Fruit fly (Drosophila melanogaster) whole organism, embryonic: ENCODE results near the gene CRAT.
A peak's percentile ranks its signal among the peaks of the same experiment; 100 is the strongest.

Source experiments
- B-H2 ChIP-seq: fragments of 200-800 bp; sonication (Bioruptor generic); optimal IDR thresholded peaks from 2 replicates; lab custom pipeline; 2018; ENCODE audit warnings: missing biosample characterization, mild to moderate bottlenecking, missing genetic modification characterization
- Bgb ChIP-seq: fragments of 200-800 bp; sonication (Bioruptor generic); IDR thresholded peaks from 2 replicates; pipeline ENCODE4 v1.3.6; 2022; ENCODE audit warnings: missing biosample characterization, missing genetic modification characterization; ENCODE audit not compliant: partially characterized antibody
- CG10366 ChIP-seq: fragments of 200-800 bp; sonication (Bioruptor generic); IDR thresholded peaks from 2 replicates; pipeline ENCODE4 v1.3.6; 2022; ENCODE audit warnings: missing biosample characterization, missing genetic modification characterization
- CG10431 ChIP-seq: fragments of 200-800 bp; sonication (Bioruptor generic); optimal IDR thresholded peaks from 3 replicates; lab custom pipeline; 2018; ENCODE audit warnings: missing biosample characterization, mild to moderate bottlenecking, missing genetic modification characterization
- CG10959 ChIP-seq: fragments of 200-800 bp; sonication (Bioruptor generic); IDR thresholded peaks from 2 replicates; pipeline ENCODE4 v1.3.6; 2022; ENCODE audit warnings: missing biosample characterization, missing genetic modification characterization
- CG11398 ChIP-seq: fragments of 200-800 bp; sonication (Bioruptor generic); optimal IDR thresholded peaks from 2 replicates; lab custom pipeline; 2016; ENCODE audit warnings: missing biosample characterization, missing genetic modification characterization
- CG11456 ChIP-seq: fragments of 200-800 bp; sonication (Bioruptor generic); IDR thresholded peaks from 3 replicates; pipeline ENCODE4 v1.3.6; 2022; ENCODE audit warnings: missing biosample characterization, missing genetic modification characterization
- CG13424 ChIP-seq: fragments of 200-800 bp; sonication (Bioruptor generic); optimal IDR thresholded peaks from 2 replicates; lab custom pipeline; 2019; ENCODE audit warnings: missing biosample characterization, mild to moderate bottlenecking, missing genetic modification characterization, moderate library complexity
- CG14710 ChIP-seq: fragments of 200-800 bp; sonication (Bioruptor generic); optimal IDR thresholded peaks from 3 replicates; lab custom pipeline; 2019; ENCODE audit warnings: missing biosample characterization, mild to moderate bottlenecking, missing genetic modification characterization, moderate library complexity
- CG1603 ChIP-seq: fragments of 200-800 bp; sonication (Bioruptor generic); optimal IDR thresholded peaks from 2 replicates; lab custom pipeline; 2019; ENCODE audit warnings: missing biosample characterization, mild to moderate bottlenecking, missing genetic modification characterization, moderate library complexity
- CG17361 ChIP-seq: fragments of 200-800 bp; sonication (Bioruptor generic); IDR thresholded peaks from 3 replicates; pipeline ENCODE4 v1.3.6; 2022; ENCODE audit warnings: missing biosample characterization, missing genetic modification characterization
- CG17568 ChIP-seq: fragments of 200-800 bp; sonication (Bioruptor generic); optimal IDR thresholded peaks from 2 replicates; lab custom pipeline; 2018; ENCODE audit warnings: missing biosample characterization, mild to moderate bottlenecking, missing genetic modification characterization, moderate library complexity
- CG17612 ChIP-seq: fragments of 200-800 bp; sonication (Bioruptor generic); IDR thresholded peaks from 2 replicates; pipeline ENCODE4 v1.3.6; 2022; ENCODE audit warnings: missing biosample characterization, missing genetic modification characterization
- CG2202 ChIP-seq: fragments of 200-800 bp; sonication (Bioruptor generic); optimal IDR thresholded peaks from 2 replicates; lab custom pipeline; 2018; ENCODE audit warnings: missing biosample characterization, mild to moderate bottlenecking, missing genetic modification characterization
- CG32532 ChIP-seq: fragments of 200-800 bp; sonication (Bioruptor generic); IDR thresholded peaks from 2 replicates; pipeline ENCODE4 v1.3.6; 2022; ENCODE audit warnings: missing biosample characterization, missing genetic modification characterization
- CG32767 ChIP-seq: fragments of 200-800 bp; sonication (Bioruptor generic); IDR thresholded peaks from 2 replicates; pipeline ENCODE4 v1.3.6; 2022; ENCODE audit warnings: missing biosample characterization, missing genetic modification characterization
- CG34422 ChIP-seq: fragments of 200-800 bp; sonication (Bioruptor generic); IDR thresholded peaks from 3 replicates; pipeline ENCODE4 v1.3.6; 2022; ENCODE audit warnings: missing biosample characterization, missing genetic modification characterization
- CG4854 ChIP-seq: fragments of 200-800 bp; sonication (Bioruptor generic); optimal IDR thresholded peaks from 2 replicates; lab custom pipeline; 2016; ENCODE audit warnings: missing biosample characterization, missing genetic modification characterization, inconsistent platforms
- CG7271 ChIP-seq: fragments of 200-800 bp; sonication (Bioruptor generic); optimal IDR thresholded peaks from 2 replicates; lab custom pipeline; 2018; ENCODE audit warnings: missing biosample characterization, mild to moderate bottlenecking, missing genetic modification characterization, moderate library complexity
- CG8924 ChIP-seq: fragments of 200-800 bp; optimal IDR thresholded peaks from 3 replicates; lab custom pipeline; 2019; ENCODE audit warnings: missing biosample characterization, mild to moderate bottlenecking, missing genetic modification characterization, moderate library complexity
- Dad ChIP-seq: fragments of 200-800 bp; sonication (Bioruptor generic); optimal IDR thresholded peaks from 3 replicates; lab custom pipeline; 2016; ENCODE audit warnings: missing biosample characterization, missing genetic modification characterization
- Gug ChIP-seq: fragments of 200-800 bp; sonication (Bioruptor generic); IDR thresholded peaks from 4 replicates; pipeline ENCODE4 v1.3.6; 2022; ENCODE audit warnings: missing biosample characterization, missing genetic modification characterization
- HmgZ ChIP-seq: fragments of 200-800 bp; sonication (Bioruptor generic); optimal IDR thresholded peaks from 2 replicates; lab custom pipeline; 2018; ENCODE audit warnings: missing biosample characterization, mild to moderate bottlenecking, missing genetic modification characterization
- NC2α ChIP-seq: fragments of 200-800 bp; sonication (Bioruptor generic); optimal IDR thresholded peaks from 2 replicates; lab custom pipeline; 2016; ENCODE audit warnings: missing biosample characterization, missing genetic modification characterization
- Nf-YA ChIP-seq: fragments of 200-800 bp; sonication (Bioruptor generic); IDR thresholded peaks from 2 replicates; pipeline ENCODE4 v1.3.6; 2022; ENCODE audit warnings: missing biosample characterization, missing genetic modification characterization
- Sox100B ChIP-seq: fragments of 200-800 bp; sonication (Bioruptor generic); optimal IDR thresholded peaks from 3 replicates; lab custom pipeline; 2018; ENCODE audit warnings: missing biosample characterization, mild to moderate bottlenecking, missing genetic modification characterization
- Sox102F ChIP-seq: fragments of 200-800 bp; sonication (Bioruptor generic); optimal IDR thresholded peaks from 2 replicates; lab custom pipeline; 2018; ENCODE audit warnings: missing biosample characterization, mild to moderate bottlenecking, missing genetic modification characterization, moderate library complexity
- Stat92E ChIP-seq, 3 experiments: fragments of >200 bp in 2 of 3; fragments of 200-800 bp in 1 of 3; sonication (Bioruptor generic) in 1 of 3; optimal IDR thresholded peaks; 2 replicates each; lab custom pipeline; 2017 to 2019; ENCODE audit warnings: missing biosample characterization in 3 of 3, missing genetic modification characterization in 3 of 3, mild to moderate bottlenecking in 1 of 3, moderate library complexity in 1 of 3
- Tbp ChIP-seq: fragments of >200 bp; optimal IDR thresholded peaks from 2 replicates; lab custom pipeline; 2018; ENCODE audit warnings: missing biosample characterization, missing genetic modification characterization
- az2 ChIP-seq: fragments of 200-800 bp; sonication (Bioruptor generic); optimal IDR thresholded peaks from 3 replicates; lab custom pipeline; 2016; ENCODE audit warnings: missing biosample characterization, missing genetic modification characterization
- bbx ChIP-seq: fragments of 200-800 bp; sonication (Bioruptor generic); IDR thresholded peaks from 2 replicates; pipeline ENCODE4 v1.3.6; 2022; ENCODE audit warnings: missing biosample characterization, missing genetic modification characterization; ENCODE audit not compliant: partially characterized antibody
- bigmax ChIP-seq: fragments of 200-800 bp; sonication (Bioruptor generic); optimal IDR thresholded peaks from 2 replicates; lab custom pipeline; 2018; ENCODE audit warnings: missing biosample characterization, mild to moderate bottlenecking, missing genetic modification characterization
- br ChIP-seq: fragments of >200 bp; optimal IDR thresholded peaks from 2 replicates; lab custom pipeline; 2017
- cas ChIP-seq: fragments of 200-800 bp; sonication (Bioruptor generic); IDR thresholded peaks from 2 replicates; pipeline ENCODE4 v1.3.6; 2022; ENCODE audit warnings: missing biosample characterization, missing genetic modification characterization
- esg ChIP-seq: fragments of 200-800 bp; sonication (Bioruptor generic); conservative IDR thresholded peaks from 2 replicates; pipeline ENCODE4 v1.3.6; 2022; ENCODE audit warnings: missing biosample characterization, missing genetic modification characterization
- hth ChIP-seq: fragments of >200 bp; optimal IDR thresholded peaks from 2 replicates; lab custom pipeline; 2017; ENCODE audit warnings: inconsistent platforms
- mam ChIP-seq: fragments of 200-800 bp; sonication (Bioruptor generic); optimal IDR thresholded peaks from 3 replicates; lab custom pipeline; 2016; ENCODE audit warnings: missing biosample characterization, missing genetic modification characterization
- nau ChIP-seq: fragments of 200-800 bp; sonication (Bioruptor generic); optimal IDR thresholded peaks from 3 replicates; lab custom pipeline; 2017; ENCODE audit warnings: missing biosample characterization, mild to moderate bottlenecking, missing genetic modification characterization, missing genetic modification reagents
- nerfin-2 ChIP-seq: fragments of 200-800 bp; sonication (Bioruptor generic); IDR thresholded peaks from 2 replicates; pipeline ENCODE4 v1.3.6; 2022; ENCODE audit warnings: missing biosample characterization, missing genetic modification characterization; ENCODE audit not compliant: partially characterized antibody
- oc ChIP-seq: fragments of 200-800 bp; sonication (Bioruptor generic); optimal IDR thresholded peaks from 2 replicates; lab custom pipeline; 2018; ENCODE audit warnings: missing biosample characterization, mild to moderate bottlenecking, missing genetic modification characterization, moderate library complexity
- org-1 ChIP-seq: fragments of 200-800 bp; sonication (Bioruptor generic); optimal IDR thresholded peaks from 2 replicates; lab custom pipeline; 2017; ENCODE audit warnings: missing biosample characterization, missing genetic modification characterization
- pan ChIP-seq, 4 experiments: fragments of >200 bp in 3 of 4; fragments of 200-800 bp in 1 of 4; sonication (Bioruptor generic) in 1 of 4; optimal IDR thresholded peaks in 3 of 4; IDR thresholded peaks in 1 of 4; 2 replicates each; pipeline versions ENCODE4 v1.3.6 to Lab custom; 2017 to 2022; ENCODE audit warnings: missing biosample characterization in 2 of 4, missing genetic modification characterization in 2 of 4, mixed read lengths in 1 of 4
- row ChIP-seq: fragments of 200-800 bp; sonication (Bioruptor generic); IDR thresholded peaks from 3 replicates; pipeline ENCODE4 v1.3.6; 2022; ENCODE audit warnings: missing biosample characterization, missing genetic modification characterization
- salm ChIP-seq: fragments of 200-800 bp; sonication (Bioruptor generic); optimal IDR thresholded peaks from 2 replicates; lab custom pipeline; 2018; ENCODE audit warnings: missing biosample characterization, mild to moderate bottlenecking, missing genetic modification characterization
- schlank ChIP-seq: fragments of 200-800 bp; sonication (Bioruptor generic); optimal IDR thresholded peaks from 2 replicates; lab custom pipeline; 2018; ENCODE audit warnings: missing biosample characterization, mild to moderate bottlenecking, missing genetic modification characterization
- seq ChIP-seq: fragments of 200-800 bp; sonication (Bioruptor generic); IDR thresholded peaks from 2 replicates; pipeline ENCODE4 v1.3.6; 2022; ENCODE audit warnings: missing biosample characterization, missing genetic modification characterization
- shn ChIP-seq: fragments of 200-800 bp; sonication (Bioruptor generic); optimal IDR thresholded peaks from 3 replicates; lab custom pipeline; 2016; ENCODE audit warnings: missing biosample characterization, missing genetic modification characterization
- sisA ChIP-seq: fragments of 200-800 bp; sonication (Bioruptor generic); IDR thresholded peaks from 2 replicates; pipeline ENCODE4 v1.3.6; 2022; ENCODE audit warnings: missing biosample characterization, missing genetic modification characterization
- tio ChIP-seq: fragments of 200-800 bp; sonication (Bioruptor generic); optimal IDR thresholded peaks from 2 replicates; lab custom pipeline; 2017; ENCODE audit warnings: missing biosample characterization, missing genetic modification characterization, inconsistent platforms

CRAT gene

dm6 chr3R:6414439-6415344, 38.8 kb upstream of the CRAT start (continued):
- TF ChIP-seq CG32532: no peak
- TF ChIP-seq mam (GFP tag; lab: Kevin White, UChicago): no peak
- no peak for TF ChIP-seq Nf-YA (GFP tag; lab: Robert Waterston, UW)
- peak; percentile 34; the same call in 1 of the 2 replicates for TF ChIP-seq Bgb
- TF ChIP-seq oc (tag; lab: Kevin White, UChicago): no peak
- TF ChIP-seq CG34422 (GFP tag; lab: Robert Waterston, UW): no peak
- TF ChIP-seq sisA: 0 out of 2 replicates have a peak, but pooled peaks have one; percentile 19
- no peak for TF ChIP-seq pan (optimal IDR thresholded peaks at IDR 0.05; lab: Kevin White, UChicago)
- TF ChIP-seq pan (GFP tag; optimal IDR thresholded peaks at IDR 0.05 in 1 of 2, IDR thresholded peaks at IDR 0.05 in 1 of 2): peak in 1 of 2 experiments; percentile 36
- TF ChIP-seq tio: peak; percentile 26
- peak; percentile 46 for TF ChIP-seq CG8924 (tag; lab: Kevin White, UChicago)
- no peak for TF ChIP-seq Stat92E (GFP tag; optimal IDR thresholded peaks at IDR 0.05; lab: Kevin White, UChicago)
- TF ChIP-seq Sox100B (GFP tag; lab: Kevin White, UChicago): peak; percentile 39
- TF ChIP-seq CG14710 (tag; lab: Kevin White, UChicago): peak; percentile 2
- TF ChIP-seq CG32767 (GFP tag; lab: Robert Waterston, UW): no peak
- TF ChIP-seq bbx (GFP tag; lab: Robert Waterston, UW): no peak
- peak; percentile 20 for TF ChIP-seq B-H2 (GFP tag; lab: Kevin White, UChicago)
- no peak for TF ChIP-seq hth
- TF ChIP-seq NC2α: no peak
- peak; percentile 74 for TF ChIP-seq CG17361 (GFP tag; lab: Robert Waterston, UW)
- no peak for TF ChIP-seq CG17612 (GFP tag; lab: Robert Waterston, UW)
- TF ChIP-seq CG10959 (GFP tag; lab: Robert Waterston, UW): no peak
- no peak for TF ChIP-seq CG17568 (GFP tag; lab: Kevin White, UChicago)
- no peak for TF ChIP-seq CG11456 (GFP tag; lab: Robert Waterston, UW)
- 0 out of 2 replicates have a peak, but pooled peaks have one; percentile 26 for TF ChIP-seq nerfin-2 (GFP tag; lab: Robert Waterston, UW)
- no peak for TF ChIP-seq bigmax (GFP tag; lab: Kevin White, UChicago)
- TF ChIP-seq shn: no peak
- TF ChIP-seq Gug (GFP tag; lab: Robert Waterston, UW): no peak
- TF ChIP-seq seq (GFP tag; lab: Robert Waterston, UW): no peak
- no peak for TF ChIP-seq salm (tag; lab: Kevin White, UChicago)
- peak; percentile 62 for TF ChIP-seq Sox102F (GFP tag; lab: Kevin White, UChicago)
- no peak for TF ChIP-seq CG4854 (GFP tag; lab: Kevin White, UChicago)
- no peak for TF ChIP-seq CG10366 (GFP tag; lab: Robert Waterston, UW)
- peak; percentile 46 for TF ChIP-seq CG13424 (tag; lab: Kevin White, UChicago)
- TF ChIP-seq schlank (tag; lab: Kevin White, UChicago): no peak
- TF ChIP-seq CG10431 (GFP tag; lab: Kevin White, UChicago): no peak
- peak; percentile 53 for TF ChIP-seq nau
- TF ChIP-seq az2 (GFP tag; lab: Kevin White, UChicago): no peak
- TF ChIP-seq cas (GFP tag; lab: Robert Waterston, UW): no peak
- no peak for TF ChIP-seq CG1603 (tag; lab: Kevin White, UChicago)
- no peak for TF ChIP-seq Tbp (GFP tag; lab: Kevin White, UChicago)
- no peak for TF ChIP-seq CG7271 (tag; lab: Kevin White, UChicago)
- TF ChIP-seq br (lab: Kevin White, UChicago): no peak
- peak; percentile 41; the same call in 1 of the 3 replicates for TF ChIP-seq row (GFP tag; lab: Robert Waterston, UW)
- no peak for TF ChIP-seq esg
- no peak for TF ChIP-seq CG11398 (GFP tag; lab: Kevin White, UChicago)
- TF ChIP-seq org-1 (GFP tag; lab: Kevin White, UChicago): no peak
- no peak for TF ChIP-seq HmgZ (tag; lab: Kevin White, UChicago)
- TF ChIP-seq CG2202 (tag; lab: Kevin White, UChicago): no peak
- no peak for TF ChIP-seq Dad (GFP tag; lab: Kevin White, UChicago)
